Worm (Caenorhabditis elegans): ENCODE measurements around the gene best-16.

best-16 gene

ce11 chrIV:7149020-7149601 lies 46.5 kb downstream of the best-16 start, which contains the start of gene C34D4.4:
C34D4.4 (plus strand) TSS chrIV:7149361.
- TF ChIP-seq nhr-25 (tag; optimal IDR thresholded peaks at IDR 0.05) (no peak), sma-9 (GFP tag; optimal IDR thresholded peaks at IDR 0.05) (no peak), sma-9 (tag; optimal IDR thresholded peaks at IDR 0.05) (no peak), nhr-237 (tag; optimal IDR thresholded peaks at IDR 0.05) (no peak), nhr-129 (tag; optimal IDR thresholded peaks at IDR 0.05) (peak; percentile 21), ceh-82 (tag; optimal IDR thresholded peaks at IDR 0.05) (no peak), sma-3 (GFP tag; optimal IDR thresholded peaks at IDR 0.05) (no peak), unc-55 (GFP tag; optimal IDR thresholded peaks at IDR 0.05) (peak; percentile 69), nhr-12 (tag; optimal IDR thresholded peaks at IDR 0.05) (no peak), lsy-2 (tag; optimal IDR thresholded peaks at IDR 0.05) (peak; percentile 85 to 97), F13H6.1 (tag; optimal IDR thresholded peaks at IDR 0.05) (no peak), ceh-16 (tag; optimal IDR thresholded peaks at IDR 0.05) (no peak), ztf-11 (tag; optimal IDR thresholded peaks at IDR 0.05) (no peak), blmp-1 (tag; optimal IDR thresholded peaks at IDR 0.05; ENCODE audit: insufficient read depth) (no peak), ama-1 (optimal IDR thresholded peaks at IDR 0.05) (no peak), crh-2 (tag; optimal IDR thresholded peaks at IDR 0.05) (peak; percentile 54), nhr-23 (tag; optimal IDR thresholded peaks at IDR 0.05) (no peak), lin-13 (GFP tag; optimal IDR thresholded peaks at IDR 0.05) (no peak), mbf-1 (tag; optimal IDR thresholded peaks at IDR 0.05) (no peak), ZK546.5 (tag; optimal IDR thresholded peaks at IDR 0.05) (no peak), unc-39 (tag; optimal IDR thresholded peaks at IDR 0.05) (no peak), alr-1 (tag; optimal IDR thresholded peaks at IDR 0.05) (no peak), nhr-21 (tag; optimal IDR thresholded peaks at IDR 0.05) (no peak), zag-1 (tag; optimal IDR thresholded peaks at IDR 0.05) (no peak), lin-11 (tag; optimal IDR thresholded peaks at IDR 0.05) (no peak), elt-3 (tag; optimal IDR thresholded peaks at IDR 0.05) (no peak), nhr-11 (tag; optimal IDR thresholded peaks at IDR 0.05) (no peak), snpc-4 (tag; optimal IDR thresholded peaks at IDR 0.05) (no peak), Y55F3AM.14 (GFP tag; optimal IDR thresholded peaks at IDR 0.05) (no peak), C34F6.9 (tag; optimal IDR thresholded peaks at IDR 0.05) (peak; percentile 68), R02D3.7 (tag; optimal IDR thresholded peaks at IDR 0.05) (no peak), gmeb-1 (tag; optimal IDR thresholded peaks at IDR 0.05) (peak; percentile 28), aly-2 (tag; optimal IDR thresholded peaks at IDR 0.05) (no peak), nhr-6 (tag; optimal IDR thresholded peaks at IDR 0.05) (no peak), nhr-77 (tag; optimal IDR thresholded peaks at IDR 0.05) (no peak), sem-4 (tag; optimal IDR thresholded peaks at IDR 0.05) (no peak), egl-27 (tag; optimal IDR thresholded peaks at IDR 0.05) (no peak)

ce11 chrIV:7147722-7148121 lies 47.9 kb downstream of the best-16 start:
- TF ChIP-seq egl-27 (tag; optimal IDR thresholded peaks at IDR 0.05) = no peak
- TF ChIP-seq zag-1 (tag; optimal IDR thresholded peaks at IDR 0.05) = no peak
- TF ChIP-seq elt-1 (tag; optimal IDR thresholded peaks at IDR 0.05) = no peak
- TF ChIP-seq nhr-129 (tag; optimal IDR thresholded peaks at IDR 0.05) = peak; percentile 61
- TF ChIP-seq lsy-2 (tag; optimal IDR thresholded peaks at IDR 0.05) = peak in 1 of 2 experiments; percentile 55
- TF ChIP-seq unc-55 (GFP tag; optimal IDR thresholded peaks at IDR 0.05) = peak; percentile 51
- peak; percentile 25 for TF ChIP-seq fos-1 (tag; optimal IDR thresholded peaks at IDR 0.05)
- TF ChIP-seq C34F6.9 (tag; optimal IDR thresholded peaks at IDR 0.05) = peak; percentile 56
- TF ChIP-seq sem-4 (tag; optimal IDR thresholded peaks at IDR 0.05) = no peak
- peak; percentile 30 for TF ChIP-seq crh-2 (tag; optimal IDR thresholded peaks at IDR 0.05)

- TF ChIP-seq crh-2 (tag; optimal IDR thresholded peaks at IDR 0.05) (peak; percentile 30), ztf-1 (GFP tag; conservative IDR thresholded peaks at IDR 0.05) (no peak), unc-62 (GFP tag; optimal IDR thresholded peaks at IDR 0.05) (no peak), nhr-129 (tag; optimal IDR thresholded peaks at IDR 0.05) (peak; percentile 56)
These were observed 50.9 kb downstream of the best-16 start, which contains the start of gene hecd-1 for ce11 chrIV:7144670-7145257. hecd-1 (minus strand) TSS chrIV:7144720.
